Worm (Caenorhabditis elegans) whole organism, early embryonic: Measurements from ENCODE around the gene Y41C4A.18.

Experiments
- B0310.2 ChIP-seq: sonication (generic microtip); optimal IDR thresholded peaks from 2 replicates; lab custom pipeline; 2016; ENCODE audit warnings: mild to moderate bottlenecking, missing genetic modification characterization, missing compliant biosample characterization
- F13C5.2 ChIP-seq: sonication (generic microtip); optimal IDR thresholded peaks from 2 replicates; lab custom pipeline; 2017; ENCODE audit warnings: mild to moderate bottlenecking, missing genetic modification characterization, inconsistent platforms, missing compliant biosample characterization
- aly-1 ChIP-seq: sonication (generic microtip); optimal IDR thresholded peaks from 2 replicates; lab custom pipeline; 2016; ENCODE audit warnings: missing genetic modification characterization, missing compliant biosample characterization
- ama-1 ChIP-seq: fragments of 150-350 bp; optimal IDR thresholded peaks from 2 replicates; lab custom pipeline; 2014
- ceh-13 ChIP-seq: fragments of 200-800 bp; sonication (Bioruptor generic); optimal IDR thresholded peaks from 2 replicates; lab custom pipeline; 2018; ENCODE audit warnings: mild to moderate bottlenecking, missing genetic modification characterization, missing compliant biosample characterization
- ceh-36 ChIP-seq: sonication (generic microtip); optimal IDR thresholded peaks from 2 replicates; lab custom pipeline; 2016; ENCODE audit warnings: missing genetic modification characterization, inconsistent platforms, missing compliant biosample characterization
- ets-7 ChIP-seq: sonication (generic microtip); optimal IDR thresholded peaks from 2 replicates; lab custom pipeline; 2016; ENCODE audit warnings: missing genotype, missing genetic modification characterization, missing compliant biosample characterization
- flt-1 ChIP-seq: fragments of 200-800 bp; sonication (Bioruptor generic); IDR thresholded peaks from 2 replicates; pipeline ENCODE4 v1.3.6; 2022; ENCODE audit warnings: missing genetic modification characterization, missing compliant biosample characterization
- hmbx-1 ChIP-seq: sonication (generic microtip); optimal IDR thresholded peaks from 2 replicates; lab custom pipeline; 2016; ENCODE audit warnings: mild to moderate bottlenecking, missing genetic modification characterization, missing compliant biosample characterization
- hmg-4 ChIP-seq: fragments of 200-800 bp; sonication (Bioruptor generic); optimal IDR thresholded peaks from 2 replicates; lab custom pipeline; 2018; ENCODE audit warnings: mild to moderate bottlenecking, missing genetic modification characterization, missing compliant biosample characterization
- hnd-1 ChIP-seq: sonication (generic microtip); optimal IDR thresholded peaks from 2 replicates; lab custom pipeline; 2016; ENCODE audit warnings: missing genetic modification characterization, missing compliant biosample characterization
- pes-1 ChIP-seq: fragments of 200-800 bp; sonication (Bioruptor generic); IDR thresholded peaks from 2 replicates; pipeline ENCODE4 v1.3.6; 2022; ENCODE audit warnings: missing genetic modification reagents, missing genetic modification characterization, missing compliant biosample characterization
- scrt-1 ChIP-seq: fragments of 200-800 bp; sonication (Bioruptor generic); IDR thresholded peaks from 2 replicates; pipeline ENCODE4 v1.3.6; 2022; ENCODE audit warnings: missing genetic modification characterization, missing compliant biosample characterization
- sea-1 ChIP-seq: fragments of 200-800 bp; sonication (Bioruptor generic); conservative IDR thresholded peaks from 2 replicates; pipeline ENCODE4 v1.3.6; 2022; ENCODE audit warnings: missing genetic modification characterization, missing compliant biosample characterization
- tbx-11 ChIP-seq: fragments of 200-800 bp; sonication (Bioruptor generic); IDR thresholded peaks from 2 replicates; pipeline ENCODE4 v1.3.6; 2022; ENCODE audit warnings: missing genetic modification characterization, missing compliant biosample characterization
- tbx-37 ChIP-seq: fragments of 200-800 bp; sonication (Bioruptor generic); conservative IDR thresholded peaks from 2 replicates; pipeline ENCODE4 v1.3.6; 2022; ENCODE audit warnings: missing genetic modification reagents, missing genetic modification characterization, missing compliant biosample characterization
- tra-4 ChIP-seq: sonication (generic microtip); optimal IDR thresholded peaks from 2 replicates; lab custom pipeline; 2017; ENCODE audit warnings: missing genetic modification characterization, missing compliant biosample characterization

Y41C4A.18 gene

ce11 chrIII:11703776-11704093, 26.7 kb upstream of the Y41C4A.18 start, which contains the start of gene col-95:
Gene col-95 (plus strand): TSS chrIII:11703994.
- TF ChIP-seq aly-1: no peak

ce11 chrIII:11704377-11704978, 25.9 kb upstream of the Y41C4A.18 start:
- TF ChIP-seq tbx-37 (GFP tag; lab: Robert Waterston, UW) (no peak), tbx-11 (GFP tag; lab: Robert Waterston, UW) (no peak), flt-1 (GFP tag; lab: Robert Waterston, UW) (no peak), ets-7 (no peak), hmbx-1 (tag; lab: Kevin White, UChicago) (no peak), ama-1 (lab: Kevin White, UChicago) (no peak), aly-1 (no peak), hmg-4 (GFP tag; lab: Kevin White, UChicago) (no peak), B0310.2 (tag; lab: Kevin White, UChicago) (no peak), scrt-1 (GFP tag; lab: Robert Waterston, UW) (no peak), F13C5.2 (no peak), pes-1 (GFP tag; lab: Robert Waterston, UW) (no peak), tra-4 (no peak), ceh-36 (no peak)

ce11 chrIII:11705930-11706329, 24.5 kb upstream of the Y41C4A.18 start:
- no peak for TF ChIP-seq pes-1 (GFP tag; lab: Robert Waterston, UW)
- TF ChIP-seq ets-7: no peak
- no peak for TF ChIP-seq ceh-13
- TF ChIP-seq tbx-37 (GFP tag; lab: Robert Waterston, UW): no peak
- no peak for TF ChIP-seq hmbx-1 (tag; lab: Kevin White, UChicago)
- TF ChIP-seq tbx-11 (GFP tag; lab: Robert Waterston, UW): no peak
- no peak for TF ChIP-seq sea-1 (GFP tag; lab: Robert Waterston, UW)
- no peak for TF ChIP-seq ama-1 (lab: Kevin White, UChicago)
- TF ChIP-seq scrt-1 (GFP tag; lab: Robert Waterston, UW): no peak
- TF ChIP-seq hmg-4 (GFP tag; lab: Kevin White, UChicago): no peak

ce11 chrIII:11706665-11707064, 23.7 kb upstream of the Y41C4A.18 start, which contains the start of gene col-96:
Gene col-96 (minus strand): TSS chrIII:11706765.
- TF ChIP-seq ama-1 (lab: Kevin White, UChicago) (no peak), aly-1 (no peak), ceh-36 (no peak), flt-1 (GFP tag; lab: Robert Waterston, UW) (no peak), ets-7 (no peak), pes-1 (GFP tag; lab: Robert Waterston, UW) (no peak)

- TF ChIP-seq ceh-36: no peak
Measured at ce11 chrIII:11708722-11709121, 21.7 kb upstream of the Y41C4A.18 start, which contains the start of gene Y41C4A.8. Gene Y41C4A.8 (minus strand): TSS chrIII:11708822.

- TF ChIP-seq hmbx-1 (tag; lab: Kevin White, UChicago) (no peak), flt-1 (GFP tag; lab: Robert Waterston, UW) (no peak), tbx-11 (GFP tag; lab: Robert Waterston, UW) (no peak), hnd-1 (tag; lab: Kevin White, UChicago) (no peak), ceh-13 (no peak), F13C5.2 (no peak), B0310.2 (tag; lab: Kevin White, UChicago) (no peak), tbx-37 (GFP tag; lab: Robert Waterston, UW) (no peak), aly-1 (no peak), hmg-4 (GFP tag; lab: Kevin White, UChicago) (no peak), tra-4 (no peak), sea-1 (GFP tag; lab: Robert Waterston, UW) (no peak), ama-1 (lab: Kevin White, UChicago) (no peak), pes-1 (GFP tag; lab: Robert Waterston, UW) (no peak), ets-7 (no peak), scrt-1 (GFP tag; lab: Robert Waterston, UW) (no peak), ceh-36 (no peak)
Measured at ce11 chrIII:11718548-11718947, 11.9 kb upstream of the Y41C4A.18 start, which contains the start of gene Y41C4A.9. Gene Y41C4A.9 (minus strand): TSS chrIII:11718645.

ce11 chrIII:11719400-11719875, 11.0 kb upstream of the Y41C4A.18 start, which contains the start of the genes elb-1 and Y41C4A.11:
Gene elb-1 (minus strand): TSS chrIII:11719450.
Gene Y41C4A.11 (plus strand): TSS chrIII:11719860.
- TF ChIP-seq flt-1 (GFP tag; lab: Robert Waterston, UW): no peak
- no peak for TF ChIP-seq hmbx-1 (tag; lab: Kevin White, UChicago)
- TF ChIP-seq tbx-37 (GFP tag; lab: Robert Waterston, UW): no peak
- TF ChIP-seq ama-1 (lab: Kevin White, UChicago): no peak
- no peak for TF ChIP-seq F13C5.2
- TF ChIP-seq tra-4: no peak
- TF ChIP-seq aly-1: no peak
- no peak for TF ChIP-seq pes-1 (GFP tag; lab: Robert Waterston, UW)
- TF ChIP-seq scrt-1 (GFP tag; lab: Robert Waterston, UW): no peak
- no peak for TF ChIP-seq ets-7
- no peak for TF ChIP-seq hmg-4 (GFP tag; lab: Kevin White, UChicago)
- TF ChIP-seq sea-1 (GFP tag; lab: Robert Waterston, UW): no peak
- TF ChIP-seq tbx-11 (GFP tag; lab: Robert Waterston, UW): no peak
- no peak for TF ChIP-seq hnd-1 (tag; lab: Kevin White, UChicago)

- TF ChIP-seq B0310.2 (tag; lab: Kevin White, UChicago): no peak
- no peak for TF ChIP-seq ets-7
- no peak for TF ChIP-seq tra-4
- no peak for TF ChIP-seq tbx-37 (GFP tag; lab: Robert Waterston, UW)
- no peak for TF ChIP-seq F13C5.2
- TF ChIP-seq scrt-1 (GFP tag; lab: Robert Waterston, UW): no peak
- no peak for TF ChIP-seq pes-1 (GFP tag; lab: Robert Waterston, UW)
- TF ChIP-seq flt-1 (GFP tag; lab: Robert Waterston, UW): no peak
- no peak for TF ChIP-seq ama-1 (lab: Kevin White, UChicago)
- no peak for TF ChIP-seq hmg-4 (GFP tag; lab: Kevin White, UChicago)
- TF ChIP-seq hnd-1 (tag; lab: Kevin White, UChicago): no peak
- no peak for TF ChIP-seq tbx-11 (GFP tag; lab: Robert Waterston, UW)
- TF ChIP-seq ceh-13: no peak
- no peak for TF ChIP-seq sea-1 (GFP tag; lab: Robert Waterston, UW)
- TF ChIP-seq ceh-36: no peak
- TF ChIP-seq hmbx-1 (tag; lab: Kevin White, UChicago): no peak
Measured at ce11 chrIII:11721405-11721804, 9.0 kb upstream of the Y41C4A.18 start, which contains the start of gene Y41C4A.32. Gene Y41C4A.32 (plus strand): TSS chrIII:11721706.
